Fruit fly (Drosophila melanogaster) whole organism, embryonic: Measurements from ENCODE around the gene CG13297.

Experiments used
- BEAF-32 ChIP-seq: fragments of 200-800 bp; sonication (Bioruptor generic); optimal IDR thresholded peaks from 3 replicates; lab custom pipeline; 2017; ENCODE audit warnings: missing biosample characterization, missing genetic modification characterization, mild to moderate bottlenecking, moderate library complexity, missing genetic modification reagents
- CG10321 ChIP-seq: fragments of 200-800 bp; sonication (Bioruptor generic); IDR thresholded peaks from 2 replicates; pipeline ENCODE4 v1.3.6; 2022; ENCODE audit warnings: missing biosample characterization, missing genetic modification characterization
- CG10959 ChIP-seq: fragments of 200-800 bp; sonication (Bioruptor generic); IDR thresholded peaks from 2 replicates; pipeline ENCODE4 v1.3.6; 2022; ENCODE audit warnings: missing biosample characterization, missing genetic modification characterization
- CG11093 ChIP-seq: fragments of 200-800 bp; sonication (Bioruptor generic); IDR thresholded peaks from 3 replicates; pipeline ENCODE4 v1.3.6; 2022; ENCODE audit warnings: missing biosample characterization, missing genetic modification characterization
- CG12155 ChIP-seq: fragments of 200-800 bp; sonication (Bioruptor generic); optimal IDR thresholded peaks from 3 replicates; lab custom pipeline; 2016; ENCODE audit warnings: missing biosample characterization, missing genetic modification characterization
- CG15479 ChIP-seq: fragments of 200-800 bp; sonication (Bioruptor generic); optimal IDR thresholded peaks from 3 replicates; lab custom pipeline; 2019; ENCODE audit warnings: missing biosample characterization, mild to moderate bottlenecking, missing genetic modification characterization, moderate library complexity
- CG17361 ChIP-seq: fragments of 200-800 bp; sonication (Bioruptor generic); IDR thresholded peaks from 3 replicates; pipeline ENCODE4 v1.3.6; 2022; ENCODE audit warnings: missing biosample characterization, missing genetic modification characterization
- CG1832 ChIP-seq: fragments of 200-800 bp; sonication (Bioruptor generic); optimal IDR thresholded peaks from 2 replicates; lab custom pipeline; 2017; ENCODE audit warnings: missing biosample characterization, mild to moderate bottlenecking, missing genetic modification characterization, inconsistent platforms
- CG2712 ChIP-seq: fragments of 200-800 bp; optimal IDR thresholded peaks from 3 replicates; lab custom pipeline; 2019; ENCODE audit warnings: missing biosample characterization, mild to moderate bottlenecking, missing genetic modification characterization, moderate library complexity
- CG30403 ChIP-seq: fragments of 200-800 bp; sonication (Bioruptor generic); optimal IDR thresholded peaks from 3 replicates; lab custom pipeline; 2016; ENCODE audit warnings: missing biosample characterization, missing genetic modification characterization
- CG34422 ChIP-seq: fragments of 200-800 bp; sonication (Bioruptor generic); IDR thresholded peaks from 3 replicates; pipeline ENCODE4 v1.3.6; 2022; ENCODE audit warnings: missing biosample characterization, missing genetic modification characterization
- CG3847 ChIP-seq: fragments of 200-800 bp; sonication (Bioruptor generic); IDR thresholded peaks from 2 replicates; pipeline ENCODE4 v1.3.6; 2022; ENCODE audit warnings: missing biosample characterization, missing genetic modification characterization
- CG4404 ChIP-seq: fragments of 200-800 bp; sonication (Bioruptor generic); IDR thresholded peaks from 2 replicates; pipeline ENCODE4 v1.3.6; 2022; ENCODE audit warnings: missing biosample characterization, missing genetic modification characterization
- CG4617 ChIP-seq: fragments of 200-800 bp; sonication (Bioruptor generic); optimal IDR thresholded peaks from 3 replicates; lab custom pipeline; 2016; ENCODE audit warnings: missing biosample characterization, missing genetic modification characterization, borderline replicate concordance
- CG6683 ChIP-seq: fragments of 200-800 bp; sonication (Bioruptor generic); optimal IDR thresholded peaks from 2 replicates; lab custom pipeline; 2017; ENCODE audit warnings: missing biosample characterization, mild to moderate bottlenecking, missing genetic modification characterization, missing genetic modification reagents
- CG7745 ChIP-seq: fragments of 200-800 bp; sonication (Bioruptor generic); optimal IDR thresholded peaks from 2 replicates; lab custom pipeline; 2018; ENCODE audit warnings: missing biosample characterization, mild to moderate bottlenecking, missing genetic modification characterization, moderate library complexity
- CG7928 ChIP-seq: fragments of 200-800 bp; sonication (Bioruptor generic); optimal IDR thresholded peaks from 2 replicates; lab custom pipeline; 2017; ENCODE audit warnings: missing biosample characterization, mild to moderate bottlenecking, missing genetic modification characterization
- CG9932 ChIP-seq: fragments of 200-800 bp; sonication (Bioruptor generic); IDR thresholded peaks from 2 replicates; pipeline ENCODE4 v1.3.6; 2022; ENCODE audit warnings: missing biosample characterization, missing genetic modification characterization
- Camta ChIP-seq: fragments of 200-800 bp; sonication (Bioruptor generic); optimal IDR thresholded peaks from 2 replicates; lab custom pipeline; 2016; ENCODE audit warnings: missing biosample characterization, missing genetic modification characterization
- Dip2 ChIP-seq: fragments of 200-800 bp; sonication (Bioruptor generic); IDR thresholded peaks from 2 replicates; pipeline ENCODE4 v1.3.6; 2022; ENCODE audit warnings: missing biosample characterization, missing genetic modification characterization
- ERR ChIP-seq: fragments of 200-800 bp; sonication (Bioruptor generic); optimal IDR thresholded peaks from 2 replicates; lab custom pipeline; 2016; ENCODE audit warnings: missing biosample characterization, missing genetic modification characterization
- Fer2 ChIP-seq: fragments of 200-800 bp; sonication (Bioruptor generic); optimal IDR thresholded peaks from 2 replicates; lab custom pipeline; 2018; ENCODE audit warnings: missing biosample characterization, mild to moderate bottlenecking, missing genetic modification characterization, moderate library complexity
- GATAe ChIP-seq: fragments of 200-800 bp; sonication (Bioruptor generic); conservative IDR thresholded peaks from 2 replicates; pipeline ENCODE4 v1.3.6; 2022; ENCODE audit warnings: missing biosample characterization, missing genetic modification characterization
- Hr51 ChIP-seq, 2 experiments: fragments of 200-800 bp; sonication (Bioruptor generic); optimal IDR thresholded peaks; 2 replicates in 1 of 2; 3 replicates in 1 of 2; lab custom pipeline; 2016 to 2018; ENCODE audit warnings: missing biosample characterization in 2 of 2, missing genetic modification characterization in 2 of 2, mild to moderate bottlenecking in 1 of 2, moderate library complexity in 1 of 2
- MESR4 ChIP-seq: fragments of 200-800 bp; sonication (Bioruptor generic); optimal IDR thresholded peaks from 2 replicates; lab custom pipeline; 2018; ENCODE audit warnings: missing biosample characterization, mild to moderate bottlenecking, missing genetic modification characterization, moderate library complexity
- NC2α ChIP-seq: fragments of 200-800 bp; sonication (Bioruptor generic); optimal IDR thresholded peaks from 2 replicates; lab custom pipeline; 2016; ENCODE audit warnings: missing biosample characterization, missing genetic modification characterization
- NK7.1 ChIP-seq: fragments of 200-800 bp; sonication (Bioruptor generic); optimal IDR thresholded peaks from 3 replicates; lab custom pipeline; 2016; ENCODE audit warnings: missing biosample characterization, missing genetic modification characterization
- NfI ChIP-seq: fragments of 200-800 bp; sonication (Bioruptor generic); optimal IDR thresholded peaks from 3 replicates; lab custom pipeline; 2018; ENCODE audit warnings: missing biosample characterization, mild to moderate bottlenecking, missing genetic modification characterization, moderate library complexity
- Scr ChIP-seq: fragments of 200-800 bp; sonication (Bioruptor generic); IDR thresholded peaks from 2 replicates; pipeline ENCODE4 v1.3.6; 2022; ENCODE audit warnings: missing biosample characterization, missing genetic modification characterization; ENCODE audit not compliant: partially characterized antibody
- Sin3A ChIP-seq: fragments of >200 bp; optimal IDR thresholded peaks from 2 replicates; lab custom pipeline; 2018
- Sry-δ ChIP-seq: fragments of 200-800 bp; sonication (Bioruptor generic); optimal IDR thresholded peaks from 2 replicates; lab custom pipeline; 2016; ENCODE audit warnings: missing biosample characterization, missing genetic modification characterization
- YL-1 ChIP-seq: fragments of 200-800 bp; sonication (Bioruptor generic); optimal IDR thresholded peaks from 3 replicates; lab custom pipeline; 2017; ENCODE audit warnings: missing biosample characterization, mild to moderate bottlenecking, missing genetic modification characterization
- ase ChIP-seq: fragments of 200-800 bp; sonication (Bioruptor generic); IDR thresholded peaks from 3 replicates; pipeline ENCODE4 v1.3.6; 2022; ENCODE audit warnings: missing biosample characterization, missing genetic modification characterization
- bab2 ChIP-seq: fragments of 200-800 bp; sonication (Bioruptor generic); optimal IDR thresholded peaks from 2 replicates; lab custom pipeline; 2016; ENCODE audit warnings: missing biosample characterization, missing genetic modification characterization
- cg ChIP-seq: fragments of 200-800 bp; sonication (Bioruptor generic); optimal IDR thresholded peaks from 3 replicates; lab custom pipeline; 2019; ENCODE audit warnings: missing biosample characterization, mild to moderate bottlenecking, missing genetic modification characterization, moderate library complexity
- chm ChIP-seq: fragments of 200-800 bp; sonication (Bioruptor generic); IDR thresholded peaks from 2 replicates; pipeline ENCODE4 v1.3.6; 2022; ENCODE audit warnings: missing biosample characterization, missing genetic modification characterization
- ftz-f1 ChIP-seq: fragments of 200-800 bp; sonication (Bioruptor generic); optimal IDR thresholded peaks from 2 replicates; lab custom pipeline; 2016; ENCODE audit warnings: missing biosample characterization, missing genetic modification characterization
- gce ChIP-seq: fragments of 200-800 bp; sonication (Bioruptor generic); IDR thresholded peaks from 3 replicates; pipeline ENCODE4 v1.3.6; 2022; ENCODE audit warnings: missing biosample characterization, missing genetic modification characterization
- grau ChIP-seq: fragments of 200-800 bp; optimal IDR thresholded peaks from 3 replicates; lab custom pipeline; 2019; ENCODE audit warnings: missing biosample characterization, mild to moderate bottlenecking, missing genetic modification characterization, moderate library complexity
- inv ChIP-seq: fragments of 200-800 bp; sonication (Bioruptor generic); IDR thresholded peaks from 2 replicates; pipeline ENCODE4 v1.3.6; 2022; ENCODE audit warnings: missing biosample characterization, missing genetic modification characterization; ENCODE audit not compliant: partially characterized antibody
- jing ChIP-seq: fragments of 200-800 bp; sonication (Bioruptor generic); optimal IDR thresholded peaks from 2 replicates; lab custom pipeline; 2018; ENCODE audit warnings: missing biosample characterization, mild to moderate bottlenecking, missing genetic modification characterization
- lola ChIP-seq, 3 experiments: fragments of >200 bp in 2 of 3; fragments of 200-800 bp in 1 of 3; sonication (Bioruptor generic) in 1 of 3; optimal IDR thresholded peaks; 2 replicates each; lab custom pipeline; 2017 to 2019; ENCODE audit warnings: missing biosample characterization in 3 of 3, missing genetic modification characterization in 3 of 3, mild to moderate bottlenecking in 1 of 3, moderate library complexity in 1 of 3
- org-1 ChIP-seq: fragments of 200-800 bp; sonication (Bioruptor generic); optimal IDR thresholded peaks from 2 replicates; lab custom pipeline; 2017; ENCODE audit warnings: missing biosample characterization, missing genetic modification characterization
- pb ChIP-seq: fragments of 200-800 bp; sonication (Bioruptor generic); optimal IDR thresholded peaks from 3 replicates; lab custom pipeline; 2016; ENCODE audit warnings: missing biosample characterization, missing genetic modification characterization
- phol ChIP-seq: fragments of 200-800 bp; sonication (Bioruptor generic); optimal IDR thresholded peaks from 3 replicates; lab custom pipeline; 2018; ENCODE audit warnings: missing biosample characterization, mild to moderate bottlenecking, missing genetic modification characterization, moderate library complexity
- seq ChIP-seq: fragments of 200-800 bp; sonication (Bioruptor generic); IDR thresholded peaks from 2 replicates; pipeline ENCODE4 v1.3.6; 2022; ENCODE audit warnings: missing biosample characterization, missing genetic modification characterization
- sqz ChIP-seq: fragments of 200-800 bp; sonication (Bioruptor generic); optimal IDR thresholded peaks from 3 replicates; lab custom pipeline; 2018; ENCODE audit warnings: missing biosample characterization, mild to moderate bottlenecking, missing genetic modification characterization
- ttk ChIP-seq: fragments of 200-800 bp; sonication (Bioruptor generic); IDR thresholded peaks from 2 replicates; pipeline ENCODE4 v2.1.2; 2022; ENCODE audit warnings: missing biosample characterization, missing genetic modification characterization
- wdn ChIP-seq: fragments of 200-800 bp; sonication (Bioruptor generic); IDR thresholded peaks from 2 replicates; pipeline ENCODE4 v1.3.6; 2022; ENCODE audit warnings: missing biosample characterization, missing genetic modification characterization

The CG13297 gene

DNA sequence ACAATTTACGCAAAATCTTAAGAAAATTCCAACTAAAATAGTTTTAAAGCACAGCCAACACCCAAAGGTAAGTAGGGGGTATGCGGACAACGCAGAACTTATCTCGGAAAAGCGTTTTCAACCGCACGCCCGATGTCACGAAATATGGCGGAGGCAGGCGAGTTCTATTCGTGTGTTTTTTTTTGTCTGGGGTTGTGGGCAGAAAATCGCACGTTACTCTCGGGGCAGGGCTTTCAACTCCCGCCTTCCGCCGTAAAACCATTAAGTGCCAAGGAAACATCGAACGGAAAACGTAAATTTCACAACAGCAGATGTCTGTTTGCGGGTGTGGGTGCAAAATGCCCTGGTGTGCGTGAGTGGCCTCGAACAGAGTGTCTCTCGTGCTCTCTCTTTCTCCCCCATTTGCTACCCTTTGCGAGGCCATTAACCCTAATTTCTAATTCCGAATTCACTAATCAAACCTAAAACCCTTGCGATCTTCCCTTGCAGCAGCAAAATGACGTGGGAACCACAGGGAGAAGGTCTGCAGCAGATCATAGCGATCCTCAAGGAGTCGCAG, 36.5 kb upstream of the CG13297 start:
- TF ChIP-seq YL-1 (peak; percentile 24), MESR4 (peak; percentile 73), phol (tag; lab: Kevin White, UChicago) (peak; percentile 70), CG1832 (peak; percentile 56), ERR (no peak), Sin3A (lab: Kevin White, UChicago) (peak; percentile 51), CG12155 (GFP tag; lab: Kevin White, UChicago) (no peak), CG7928 (GFP tag; lab: Kevin White, UChicago) (no peak), cg (peak; percentile 80), Camta (GFP tag; lab: Kevin White, UChicago) (no peak), CG3847 (GFP tag; lab: Robert Waterston, UW) (no peak), CG34422 (GFP tag; lab: Robert Waterston, UW) (peak; percentile 17; the same call in 1 of the 3 replicates), GATAe (no peak), ftz-f1 (peak; percentile 95), CG9932 (GFP tag; lab: Robert Waterston, UW) (no peak), CG10321 (0 out of 2 replicates have a peak, but pooled peaks have one; percentile 28), inv (GFP tag; lab: Robert Waterston, UW) (0 out of 2 replicates have a peak, but pooled peaks have one; percentile 4), ttk (GFP tag; lab: Robert Waterston, UW) (peak; percentile 66), Scr (0 out of 2 replicates have a peak, but pooled peaks have one; percentile 44), sqz (no peak), CG4617 (GFP tag; lab: Kevin White, UChicago) (peak; percentile 68)

DNA sequence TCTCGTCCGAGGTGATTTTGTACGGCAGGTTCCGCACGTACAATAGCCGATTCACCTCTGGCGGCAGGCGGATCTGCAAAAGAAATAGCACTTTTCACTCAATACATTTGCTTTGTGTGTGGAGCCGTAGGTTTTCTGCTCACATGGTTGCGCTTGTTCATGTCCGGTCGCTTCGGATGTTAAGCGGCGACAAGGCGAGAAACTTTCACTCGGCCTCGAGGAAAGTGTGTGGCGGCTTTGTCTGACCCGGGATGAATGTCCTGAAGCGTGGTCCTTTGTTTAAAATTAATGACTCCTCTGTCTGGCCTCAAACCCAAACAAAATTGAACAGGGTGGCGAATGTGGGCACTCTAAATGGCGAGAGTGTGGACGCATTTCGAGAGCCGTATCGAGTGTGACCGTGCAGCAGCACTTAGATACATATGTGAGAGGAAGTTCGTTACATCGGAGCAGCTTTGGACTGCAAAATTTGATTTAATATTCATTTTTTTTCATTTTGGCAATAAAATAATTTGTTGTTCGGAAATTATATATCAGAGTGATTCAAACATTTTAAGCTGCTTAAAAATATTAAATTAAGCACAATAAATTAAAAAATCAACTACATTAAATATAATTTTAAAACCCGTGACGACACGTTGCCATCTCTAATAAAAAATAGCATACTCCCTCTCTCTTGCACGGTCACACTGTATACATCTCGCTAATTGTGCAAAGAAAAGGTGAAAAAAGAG, 35.8 kb upstream of the CG13297 start, which contains the start of the genes Sf3b6 and Tnpo:
Sf3b6 (minus strand) TSS at position 358 of the 734 bp plus-strand sequence.
Tnpo (plus strand) TSS at position 659 of the 734 bp plus-strand sequence.
- TF ChIP-seq CG10959 (GFP tag; lab: Robert Waterston, UW) (peak; percentile 61; the same call in 1 of the 2 replicates), CG4404 (GFP tag; lab: Robert Waterston, UW) (peak; percentile 87), org-1 (GFP tag; lab: Kevin White, UChicago) (peak; percentile 56), BEAF-32 (GFP tag; lab: Kevin White, UChicago) (peak; percentile 89), CG17361 (GFP tag; lab: Robert Waterston, UW) (no peak; the same call in 1 of the 3 replicates), pb (GFP tag; lab: Kevin White, UChicago) (no peak), gce (GFP tag; lab: Robert Waterston, UW) (peak; percentile 40; the same call in 1 of the 3 replicates), Fer2 (tag; lab: Kevin White, UChicago) (peak; percentile 69), wdn (GFP tag; lab: Robert Waterston, UW) (peak; percentile 67), NC2α (GFP tag; lab: Kevin White, UChicago) (peak; percentile 35), CG30403 (GFP tag; lab: Kevin White, UChicago) (peak; percentile 95), chm (GFP tag; lab: Robert Waterston, UW) (peak; percentile 56; the same call in 1 of the 2 replicates), Sry-δ (GFP tag; lab: Kevin White, UChicago) (peak; percentile 87), ase (GFP tag; lab: Robert Waterston, UW) (peak; percentile 68), CG2712 (tag; lab: Kevin White, UChicago) (peak; percentile 88), CG7745 (tag; lab: Kevin White, UChicago) (no peak), grau (tag; lab: Kevin White, UChicago) (peak; percentile 87), CG1832 (no peak), CG6683 (GFP tag; lab: Kevin White, UChicago) (peak; percentile 34), NfI (peak; percentile 75), CG11093 (GFP tag; lab: Robert Waterston, UW) (peak; percentile 59; the same call in 2 of the 3 replicates), CG15479 (GFP tag; lab: Kevin White, UChicago) (peak; percentile 74), Dip2 (GFP tag; lab: Robert Waterston, UW) (no peak), Hr51 (GFP tag; optimal IDR thresholded peaks at IDR 0.05; lab: Kevin White, UChicago) (peak in 1 of 2 experiments; percentile 55), seq (GFP tag; lab: Robert Waterston, UW) (peak; percentile 77), NK7.1 (GFP tag; lab: Kevin White, UChicago) (peak; percentile 48), bab2 (peak; percentile 79), jing (GFP tag; lab: Kevin White, UChicago) (no peak), lola (GFP tag; optimal IDR thresholded peaks at IDR 0.05; lab: Kevin White, UChicago) (peak in 1 of 3 experiments; percentile 91)
